Worm (Caenorhabditis elegans): ENCODE measurements around the gene W02D7.8.

DNA sequence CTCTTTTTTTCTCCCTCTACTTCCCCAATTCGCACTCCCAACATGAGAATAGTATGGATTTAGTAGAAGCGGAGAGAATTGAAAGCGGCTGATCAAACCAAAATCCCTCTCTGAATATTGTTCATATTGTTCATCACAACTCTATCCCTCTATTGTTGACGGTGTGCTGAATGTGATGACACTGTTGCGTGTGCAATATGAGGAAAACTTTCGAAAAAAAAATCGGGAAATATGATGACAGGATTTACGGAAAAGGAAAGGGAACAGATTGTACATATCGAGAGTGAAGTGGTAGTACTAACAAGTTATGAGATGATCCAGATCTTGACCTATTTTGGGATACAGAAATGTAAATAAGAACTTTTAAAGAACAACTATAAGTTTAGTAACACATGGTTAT, 10.4 kb downstream of the W02D7.8 start, which contains the start of gene smex-1:
- TF ChIP-seq med-1 (GFP tag; optimal IDR thresholded peaks at IDR 0.05; ENCODE audit: insufficient read depth) (no peak), ref-1 (GFP tag; conservative IDR thresholded peaks at IDR 0.05) (no peak), tab-1 (GFP tag; IDR thresholded peaks at IDR 0.05) (no peak), ztf-23 (GFP tag; IDR thresholded peaks at IDR 0.05) (no peak), klf-2 (GFP tag; conservative IDR thresholded peaks at IDR 0.05) (no peak)

Measured in whole organism, midembryonic.